Fruit fly (Drosophila melanogaster) whole organism, embryonic: ENCODE measurements around the gene Oatp26F.

Source experiments
- Atf6 ChIP-seq: fragments of 200-800 bp; sonication (Bioruptor generic); IDR thresholded peaks from 2 replicates; pipeline ENCODE4 v1.3.6; 2022; ENCODE audit warnings: missing biosample characterization, missing genetic modification characterization
- CG10654 ChIP-seq: fragments of 200-800 bp; sonication (Bioruptor generic); optimal IDR thresholded peaks from 2 replicates; lab custom pipeline; 2016; ENCODE audit warnings: missing biosample characterization, missing genetic modification characterization
- CG10959 ChIP-seq: fragments of 200-800 bp; sonication (Bioruptor generic); IDR thresholded peaks from 2 replicates; pipeline ENCODE4 v1.3.6; 2022; ENCODE audit warnings: missing biosample characterization, missing genetic modification characterization
- CG11560 ChIP-seq: fragments of 200-800 bp; sonication (Bioruptor generic); IDR thresholded peaks from 3 replicates; pipeline ENCODE4 v1.3.6; 2022; ENCODE audit warnings: missing biosample characterization, missing genetic modification characterization
- CG11695 ChIP-seq: fragments of 200-800 bp; sonication (Bioruptor generic); IDR thresholded peaks from 3 replicates; pipeline ENCODE4 v1.3.6; 2022; ENCODE audit warnings: missing biosample characterization, missing genetic modification characterization
- CG14710 ChIP-seq: fragments of 200-800 bp; sonication (Bioruptor generic); optimal IDR thresholded peaks from 3 replicates; lab custom pipeline; 2019; ENCODE audit warnings: missing biosample characterization, mild to moderate bottlenecking, missing genetic modification characterization, moderate library complexity
- CG1529 ChIP-seq: fragments of 200-800 bp; sonication (Bioruptor generic); optimal IDR thresholded peaks from 3 replicates; lab custom pipeline; 2018; ENCODE audit warnings: missing biosample characterization, missing genetic modification characterization
- CG16815 ChIP-seq: fragments of 200-800 bp; sonication (Bioruptor generic); optimal IDR thresholded peaks from 3 replicates; lab custom pipeline; 2017; ENCODE audit warnings: missing biosample characterization, mild to moderate bottlenecking, missing genetic modification characterization
- CG18262 ChIP-seq: fragments of 200-800 bp; optimal IDR thresholded peaks from 3 replicates; lab custom pipeline; 2019; ENCODE audit warnings: missing biosample characterization, mild to moderate bottlenecking, missing genetic modification characterization, moderate library complexity
- CG3726 ChIP-seq: fragments of 200-800 bp; sonication (Bioruptor generic); IDR thresholded peaks from 3 replicates; pipeline ENCODE4, ENCODE4 v1.3.6; 2022; ENCODE audit warnings: missing biosample characterization, missing genetic modification characterization
- CG4282 ChIP-seq: fragments of 200-800 bp; sonication (Bioruptor generic); optimal IDR thresholded peaks from 2 replicates; lab custom pipeline; 2016; ENCODE audit warnings: missing biosample characterization, missing genetic modification characterization
- CG4404 ChIP-seq: fragments of 200-800 bp; sonication (Bioruptor generic); IDR thresholded peaks from 2 replicates; pipeline ENCODE4 v1.3.6; 2022; ENCODE audit warnings: missing biosample characterization, missing genetic modification characterization
- CG4820 ChIP-seq: fragments of 200-800 bp; sonication (Bioruptor generic); optimal IDR thresholded peaks from 3 replicates; lab custom pipeline; 2016; ENCODE audit warnings: missing biosample characterization, missing genetic modification characterization
- CG6654 ChIP-seq: fragments of 200-800 bp; sonication (Bioruptor generic); optimal IDR thresholded peaks from 2 replicates; lab custom pipeline; 2017; ENCODE audit warnings: missing biosample characterization, mild to moderate bottlenecking, missing genetic modification characterization
- CG6813 ChIP-seq: fragments of 200-800 bp; sonication (Bioruptor generic); optimal IDR thresholded peaks from 2 replicates; lab custom pipeline; 2017; ENCODE audit warnings: missing biosample characterization, missing genetic modification characterization, mild to moderate bottlenecking, moderate library complexity, missing genetic modification reagents
- CG7839 ChIP-seq: fragments of 200-800 bp; sonication (Bioruptor generic); optimal IDR thresholded peaks from 3 replicates; lab custom pipeline; 2018; ENCODE audit warnings: missing biosample characterization, mild to moderate bottlenecking, missing genetic modification characterization, moderate library complexity
- CG8944 ChIP-seq: fragments of 200-800 bp; sonication (Bioruptor generic); optimal IDR thresholded peaks from 3 replicates; lab custom pipeline; 2016; ENCODE audit warnings: missing biosample characterization, missing genetic modification characterization
- CG9817 ChIP-seq: fragments of 200-800 bp; sonication (Bioruptor generic); optimal IDR thresholded peaks from 2 replicates; lab custom pipeline; 2018; ENCODE audit warnings: missing biosample characterization, mild to moderate bottlenecking, missing genetic modification characterization, moderate library complexity
- CG9876 ChIP-seq: fragments of 200-800 bp; sonication (Bioruptor generic); optimal IDR thresholded peaks from 2 replicates; lab custom pipeline; 2016; ENCODE audit warnings: missing biosample characterization, missing genetic modification characterization
- CkIIα-i1 ChIP-seq: fragments of 200-800 bp; sonication (Bioruptor generic); IDR thresholded peaks from 2 replicates; pipeline ENCODE4 v1.3.6; 2022; ENCODE audit warnings: missing biosample characterization, missing genetic modification characterization
- Dip3 ChIP-seq: fragments of 200-800 bp; sonication (Bioruptor generic); optimal IDR thresholded peaks from 3 replicates; lab custom pipeline; 2016; ENCODE audit warnings: missing biosample characterization, missing genetic modification characterization
- Doc2 ChIP-seq: fragments of 200-800 bp; sonication (Bioruptor generic); IDR thresholded peaks from 2 replicates; pipeline ENCODE4 v1.3.6; 2022; ENCODE audit warnings: missing biosample characterization, missing genetic modification characterization
- Doc3 ChIP-seq: fragments of 200-800 bp; sonication (Bioruptor generic); IDR thresholded peaks from 3 replicates; pipeline ENCODE4 v1.3.6; 2022; ENCODE audit warnings: missing biosample characterization, missing genetic modification characterization; ENCODE audit not compliant: partially characterized antibody
- Ets65A ChIP-seq: fragments of 200-800 bp; sonication (Bioruptor generic); peaks from one replicate; lab custom pipeline; 2016; ENCODE audit warnings: missing biosample characterization, missing genetic modification characterization
- Fer3 ChIP-seq: fragments of 200-800 bp; sonication (Bioruptor generic); optimal IDR thresholded peaks from 2 replicates; lab custom pipeline; 2018; ENCODE audit warnings: missing biosample characterization, mild to moderate bottlenecking, missing genetic modification characterization, moderate library complexity
- H15 ChIP-seq: fragments of 200-800 bp; sonication (Bioruptor generic); IDR thresholded peaks from 3 replicates; pipeline ENCODE4 v1.3.6; 2022; ENCODE audit warnings: missing biosample characterization, missing genetic modification characterization
- Jarid2 ChIP-seq: fragments of 200-800 bp; sonication (Bioruptor generic); optimal IDR thresholded peaks from 3 replicates; lab custom pipeline; 2017; ENCODE audit warnings: mild to moderate bottlenecking, missing biosample characterization, missing genetic modification reagents, missing genetic modification characterization
- Rfx ChIP-seq: fragments of 200-800 bp; sonication (Bioruptor generic); IDR thresholded peaks from 2 replicates; pipeline ENCODE4 v1.3.6; 2022; ENCODE audit warnings: missing biosample characterization, missing genetic modification characterization
- Sin3A ChIP-seq: fragments of >200 bp; optimal IDR thresholded peaks from 2 replicates; lab custom pipeline; 2018
- ase ChIP-seq: fragments of 200-800 bp; sonication (Bioruptor generic); IDR thresholded peaks from 3 replicates; pipeline ENCODE4 v1.3.6; 2022; ENCODE audit warnings: missing biosample characterization, missing genetic modification characterization
- bcd ChIP-seq: fragments of 200-800 bp; sonication (Bioruptor generic); optimal IDR thresholded peaks from 2 replicates; lab custom pipeline; 2017; ENCODE audit warnings: missing biosample characterization, mild to moderate bottlenecking, missing genetic modification characterization
- br ChIP-seq: fragments of >200 bp; optimal IDR thresholded peaks from 2 replicates; lab custom pipeline; 2017
- bsh ChIP-seq, 2 experiments: fragments of 200-800 bp; sonication (Bioruptor generic); optimal IDR thresholded peaks; 2 replicates each; lab custom pipeline; 2017 to 2018; ENCODE audit warnings: mild to moderate bottlenecking in 2 of 2, missing biosample characterization in 2 of 2, missing genetic modification characterization in 2 of 2, moderate library complexity in 1 of 2
- chif ChIP-seq, 2 experiments: fragments of 200-800 bp; sonication (Bioruptor generic); optimal IDR thresholded peaks; 3 replicates each; lab custom pipeline; 2016; ENCODE audit warnings: missing biosample characterization in 2 of 2, missing genetic modification characterization in 2 of 2
- ci ChIP-seq: fragments of 200-800 bp; sonication (Bioruptor generic); IDR thresholded peaks from 3 replicates; pipeline ENCODE4 v1.3.6; 2022; ENCODE audit warnings: missing biosample characterization, missing genetic modification characterization
- hkb ChIP-seq, 2 experiments: fragments of 200-800 bp in 1 of 2; fragments of >200 bp in 1 of 2; sonication (Bioruptor generic) in 1 of 2; IDR thresholded peaks in 1 of 2; optimal IDR thresholded peaks in 1 of 2; 2 replicates each; pipeline versions ENCODE4 v1.3.6 to Lab custom; 2017 to 2022; ENCODE audit warnings: missing biosample characterization in 1 of 2, missing genetic modification characterization in 1 of 2
- insv ChIP-seq, 2 experiments: fragments of 200-800 bp; sonication (Bioruptor generic); optimal IDR thresholded peaks; 3 replicates each; lab custom pipeline; 2016 to 2018; ENCODE audit warnings: missing biosample characterization in 2 of 2, missing genetic modification characterization in 2 of 2
- jigr1 ChIP-seq: fragments of 200-800 bp; sonication (Bioruptor generic); IDR thresholded peaks from 3 replicates; pipeline ENCODE4 v1.3.6; 2022; ENCODE audit warnings: missing biosample characterization, missing genetic modification characterization
- lbe ChIP-seq: fragments of 200-800 bp; sonication (Bioruptor generic); optimal IDR thresholded peaks from 2 replicates; lab custom pipeline; 2016; ENCODE audit warnings: missing biosample characterization, mild to moderate bottlenecking, missing genetic modification characterization
- lola ChIP-seq, 3 experiments: fragments of >200 bp in 2 of 3; fragments of 200-800 bp in 1 of 3; sonication (Bioruptor generic) in 1 of 3; optimal IDR thresholded peaks; 2 replicates each; lab custom pipeline; 2017 to 2019; ENCODE audit warnings: missing biosample characterization in 3 of 3, missing genetic modification characterization in 3 of 3, mild to moderate bottlenecking in 1 of 3, moderate library complexity in 1 of 3
- mam ChIP-seq: fragments of 200-800 bp; sonication (Bioruptor generic); optimal IDR thresholded peaks from 3 replicates; lab custom pipeline; 2016; ENCODE audit warnings: missing biosample characterization, missing genetic modification characterization
- oc ChIP-seq: fragments of 200-800 bp; sonication (Bioruptor generic); optimal IDR thresholded peaks from 2 replicates; lab custom pipeline; 2018; ENCODE audit warnings: missing biosample characterization, mild to moderate bottlenecking, missing genetic modification characterization, moderate library complexity
- pnt ChIP-seq: fragments of 200-800 bp; sonication (Bioruptor generic); optimal IDR thresholded peaks from 3 replicates; lab custom pipeline; 2016; ENCODE audit warnings: missing biosample characterization, missing genetic modification characterization
- prd ChIP-seq, 3 experiments: fragments of >200 bp in 2 of 3; fragments of 200-800 bp in 1 of 3; sonication (Bioruptor generic) in 1 of 3; optimal IDR thresholded peaks in 2 of 3; IDR thresholded peaks in 1 of 3; 2 replicates in 2 of 3; 3 replicates in 1 of 3; pipeline versions ENCODE4 v1.3.6 to Lab custom; 2017 to 2022; ENCODE audit warnings: missing biosample characterization in 1 of 3, missing genetic modification characterization in 1 of 3
- pros ChIP-seq: fragments of 200-800 bp; sonication (Bioruptor generic); optimal IDR thresholded peaks from 3 replicates; lab custom pipeline; 2019; ENCODE audit warnings: missing biosample characterization, mild to moderate bottlenecking, missing genetic modification characterization, moderate library complexity
- shn ChIP-seq: fragments of 200-800 bp; sonication (Bioruptor generic); optimal IDR thresholded peaks from 3 replicates; lab custom pipeline; 2016; ENCODE audit warnings: missing biosample characterization, missing genetic modification characterization
- sr ChIP-seq: fragments of 200-800 bp; sonication (Bioruptor generic); IDR thresholded peaks from 3 replicates; pipeline ENCODE4 v1.3.6; 2022; ENCODE audit warnings: missing biosample characterization, missing genetic modification characterization
- stwl ChIP-seq: fragments of 200-800 bp; sonication (Bioruptor generic); optimal IDR thresholded peaks from 3 replicates; lab custom pipeline; 2018; ENCODE audit warnings: missing biosample characterization, mild to moderate bottlenecking, missing genetic modification characterization, moderate library complexity
- usp ChIP-seq: fragments of >200 bp; optimal IDR thresholded peaks from 2 replicates; lab custom pipeline; 2017; ENCODE audit warnings: missing biosample characterization, missing genetic modification characterization
- z ChIP-seq: fragments of 200-800 bp; sonication (Bioruptor generic); IDR thresholded peaks from 3 replicates; pipeline ENCODE4 v1.3.6; 2022; ENCODE audit warnings: missing biosample characterization, missing genetic modification characterization

The Oatp26F gene

dm6 chr2L:6612477-6613004, 19.7 kb downstream of the Oatp26F start (continued):
- TF ChIP-seq lola (GFP tag; optimal IDR thresholded peaks at IDR 0.05; lab: Kevin White, UChicago): peak in 1 of 3 experiments; percentile 100
- no peak for TF ChIP-seq usp
- TF ChIP-seq CG4282 (GFP tag; lab: Kevin White, UChicago): peak; percentile 100
- peak; percentile 100 for TF ChIP-seq bcd (GFP tag; lab: Kevin White, UChicago)
- peak; percentile 100 for TF ChIP-seq Rfx
- no peak for TF ChIP-seq hkb (optimal IDR thresholded peaks at IDR 0.05; lab: Kevin White, UChicago)
- TF ChIP-seq hkb (GFP tag; IDR thresholded peaks at IDR 0.05; lab: Robert Waterston, UW): peak; percentile 100
- peak; percentile 96 for TF ChIP-seq stwl (tag; lab: Kevin White, UChicago)
- peak; percentile 100 for TF ChIP-seq CG10959
- peak; percentile 97 for TF ChIP-seq CG11560
- TF ChIP-seq Sin3A: no peak
- peak; percentile 92 to 96 for TF ChIP-seq insv (GFP tag; optimal IDR thresholded peaks at IDR 0.05; lab: Kevin White, UChicago)
- peak; percentile 100 for TF ChIP-seq CG6813 (GFP tag; lab: Kevin White, UChicago)
- TF ChIP-seq Dip3: peak; percentile 100
- TF ChIP-seq lbe (GFP tag; lab: Kevin White, UChicago): peak; percentile 100
- peak; percentile 100 for TF ChIP-seq CG4820 (GFP tag; lab: Kevin White, UChicago)
- TF ChIP-seq CG1529: peak; percentile 100
- peak; percentile 99 for TF ChIP-seq CkIIα-i1
- TF ChIP-seq bsh (GFP tag; optimal IDR thresholded peaks at IDR 0.05; lab: Kevin White, UChicago): peak; percentile 100
- TF ChIP-seq Atf6: peak; percentile 100
- peak; percentile 100 for TF ChIP-seq shn (GFP tag; lab: Kevin White, UChicago)
- peak; percentile 100 for TF ChIP-seq jigr1
- TF ChIP-seq pros (GFP tag; lab: Kevin White, UChicago): peak; percentile 95
- TF ChIP-seq prd (optimal IDR thresholded peaks at IDR 0.05; lab: Kevin White, UChicago): no peak
- TF ChIP-seq prd (GFP tag; IDR thresholded peaks at IDR 0.05; lab: Robert Waterston, UW): peak; percentile 100
- TF ChIP-seq sr (GFP tag; lab: Robert Waterston, UW): peak; percentile 100
- peak; percentile 100 for TF ChIP-seq CG16815 (GFP tag; lab: Kevin White, UChicago)
- peak; percentile 100 for TF ChIP-seq mam (GFP tag; lab: Kevin White, UChicago)
- peak; percentile 100 for TF ChIP-seq CG18262
- TF ChIP-seq CG9876 (GFP tag; lab: Kevin White, UChicago): peak; percentile 100
- peak; percentile 100 for TF ChIP-seq pnt (GFP tag; lab: Kevin White, UChicago)
- TF ChIP-seq CG11695 (GFP tag; lab: Robert Waterston, UW): peak; percentile 100
- TF ChIP-seq CG9817 (tag; lab: Kevin White, UChicago): peak; percentile 100
- TF ChIP-seq Fer3 (tag; lab: Kevin White, UChicago): peak; percentile 100
- TF ChIP-seq CG4404 (GFP tag; lab: Robert Waterston, UW): peak; percentile 100
- peak; percentile 100 for TF ChIP-seq H15 (GFP tag; lab: Robert Waterston, UW)
- peak; percentile 100 for TF ChIP-seq Ets65A
- peak; percentile 100 for TF ChIP-seq CG3726 (GFP tag; lab: Robert Waterston, UW)
- peak; percentile 100 for TF ChIP-seq Doc2 (GFP tag; lab: Robert Waterston, UW)
- peak; percentile 100 for TF ChIP-seq oc (tag; lab: Kevin White, UChicago)
- no peak for TF ChIP-seq Doc3
- TF ChIP-seq Jarid2 (GFP tag; lab: Kevin White, UChicago): peak; percentile 100
- TF ChIP-seq CG8944: peak; percentile 100
- TF ChIP-seq br: no peak
- TF ChIP-seq CG7839 (tag; lab: Kevin White, UChicago): peak; percentile 100
- TF ChIP-seq CG14710 (tag; lab: Kevin White, UChicago): peak; percentile 99
- peak; percentile 100 for TF ChIP-seq chif (GFP tag; optimal IDR thresholded peaks at IDR 0.05; lab: Kevin White, UChicago)
- peak; percentile 100 for TF ChIP-seq ci
- TF ChIP-seq z: peak; percentile 92
- peak; percentile 100 for TF ChIP-seq CG10654 (GFP tag; lab: Kevin White, UChicago)
- peak; percentile 97 for TF ChIP-seq CG6654 (GFP tag; lab: Kevin White, UChicago)
- TF ChIP-seq ase (GFP tag; lab: Robert Waterston, UW): peak; percentile 100
